Worm (Caenorhabditis elegans): ENCODE results near the gene F37C4.4.

- TF ChIP-seq unc-39 (tag; optimal IDR thresholded peaks at IDR 0.05) (no peak), unc-130 (GFP tag; optimal IDR thresholded peaks at IDR 0.05) (no peak)
These were observed 47.8 kb upstream of the F37C4.4 start, which contains the start of gene bris-1 for ce11 chrIV:3819278-3819777.

Measured in whole organism, L4 larva.